Worm (Caenorhabditis elegans): ENCODE measurements around the gene nhr-12.

ce11 chrV:10075441-10075840, 8.4 kb downstream of the nhr-12 start, which contains the start of gene F57A8.7:
- TF ChIP-seq ceh-16 (tag; optimal IDR thresholded peaks at IDR 0.05) (no peak), ZK546.5 (tag; optimal IDR thresholded peaks at IDR 0.05) (no peak), R02D3.7 (tag; optimal IDR thresholded peaks at IDR 0.05) (no peak), fos-1 (tag; optimal IDR thresholded peaks at IDR 0.05) (no peak), unc-62 (GFP tag; optimal IDR thresholded peaks at IDR 0.05) (no peak), blmp-1 (tag; optimal IDR thresholded peaks at IDR 0.05; ENCODE audit: insufficient read depth) (no peak), nhr-21 (tag; optimal IDR thresholded peaks at IDR 0.05) (no peak), C34F6.9 (tag; optimal IDR thresholded peaks at IDR 0.05) (no peak), Y55F3AM.14 (GFP tag; optimal IDR thresholded peaks at IDR 0.05) (no peak), mdl-1 (tag; optimal IDR thresholded peaks at IDR 0.05) (no peak), lin-13 (GFP tag; optimal IDR thresholded peaks at IDR 0.05) (no peak), nhr-11 (tag; optimal IDR thresholded peaks at IDR 0.05) (no peak)

All from whole organism, L2 larva.